Worm (Caenorhabditis elegans) whole organism, L3 larva: ENCODE results near the gene srd-3.

ENCODE experiments used
- R02D3.7 ChIP-seq: fragments of 150-350 bp; optimal IDR thresholded peaks from 2 replicates; lab custom pipeline; 2014; ENCODE audit warnings: missing biosample characterization, missing genetic modification characterization
- ZK546.5 ChIP-seq: sonication (generic microtip); optimal IDR thresholded peaks from 2 replicates; lab custom pipeline; 2017; ENCODE audit warnings: missing biosample characterization, missing genetic modification characterization
- aly-2 ChIP-seq: fragments of 150-350 bp; optimal IDR thresholded peaks from 2 replicates; lab custom pipeline; 2014; ENCODE audit warnings: missing biosample characterization, missing genetic modification characterization
- ama-1 ChIP-seq: fragments of 150-350 bp; optimal IDR thresholded peaks from 2 replicates; lab custom pipeline; 2018
- ceh-16 ChIP-seq: sonication (generic microtip); optimal IDR thresholded peaks from 2 replicates; lab custom pipeline; 2017; ENCODE audit warnings: missing biosample characterization, missing genetic modification characterization
- ceh-28 ChIP-seq: fragments of 150-350 bp; optimal IDR thresholded peaks from 2 replicates; lab custom pipeline; 2014; ENCODE audit warnings: missing biosample characterization, missing genetic modification reagents, missing genetic modification characterization
- ceh-82 ChIP-seq: fragments of 150-350 bp; optimal IDR thresholded peaks from 2 replicates; lab custom pipeline; 2014; ENCODE audit warnings: missing biosample characterization, missing genetic modification characterization
- ceh-9 ChIP-seq: sonication (generic microtip); optimal IDR thresholded peaks from 2 replicates; lab custom pipeline; 2018; ENCODE audit warnings: missing biosample characterization, missing genetic modification characterization
- daf-12 ChIP-seq: fragments of 150-350 bp; optimal IDR thresholded peaks from 2 replicates; lab custom pipeline; 2014; ENCODE audit warnings: missing biosample characterization, missing genetic modification reagents, missing genetic modification characterization
- egl-5 ChIP-seq: fragments of 150-350 bp; optimal IDR thresholded peaks from 2 replicates; lab custom pipeline; 2017; ENCODE audit warnings: missing biosample characterization, missing genetic modification reagents, missing genetic modification characterization, inconsistent platforms
- elt-1 ChIP-seq: fragments of 150-350 bp; optimal IDR thresholded peaks from 2 replicates; lab custom pipeline; 2014; ENCODE audit warnings: missing biosample characterization, missing genetic modification characterization
- elt-2 ChIP-seq: sonication (generic microtip); optimal IDR thresholded peaks from 2 replicates; lab custom pipeline; 2016; ENCODE audit warnings: missing genetic modification reagents, mild to moderate bottlenecking, missing genetic modification characterization, missing compliant biosample characterization
- elt-3 ChIP-seq, 3 experiments: fragments of 150-350 bp in 1 of 3; sonication (generic microtip) in 2 of 3; optimal IDR thresholded peaks; 2 replicates in 2 of 3; 4 replicates in 1 of 3; lab custom pipeline; 2014 to 2017; ENCODE audit warnings: missing biosample characterization in 3 of 3, missing genetic modification characterization in 3 of 3
- eor-1 ChIP-seq, 2 experiments: fragments of 150-350 bp; optimal IDR thresholded peaks; 2 replicates each; lab custom pipeline; 2014 to 2018; ENCODE audit warnings: missing biosample characterization in 2 of 2, missing genetic modification characterization in 2 of 2
- fkh-10 ChIP-seq: sonication (generic microtip); optimal IDR thresholded peaks from 2 replicates; lab custom pipeline; 2017; ENCODE audit warnings: missing biosample characterization, missing genetic modification reagents, missing genetic modification characterization
- fos-1 ChIP-seq: fragments of 150-350 bp; optimal IDR thresholded peaks from 2 replicates; lab custom pipeline; 2014; ENCODE audit warnings: missing biosample characterization, missing genetic modification characterization
- jun-1 ChIP-seq: fragments of 150-350 bp; optimal IDR thresholded peaks from 2 replicates; lab custom pipeline; 2014; ENCODE audit warnings: missing biosample characterization, missing genetic modification reagents, missing genetic modification characterization
- lin-39 ChIP-seq: fragments of 150-350 bp; optimal IDR thresholded peaks from 2 replicates; lab custom pipeline; 2018; ENCODE audit warnings: missing biosample characterization, missing genetic modification reagents, missing genetic modification characterization
- lsy-12 ChIP-seq: sonication (generic microtip); optimal IDR thresholded peaks from 2 replicates; lab custom pipeline; 2016; ENCODE audit warnings: mild to moderate bottlenecking, missing genetic modification characterization, missing compliant biosample characterization
- mml-1 ChIP-seq: fragments of 150-350 bp; sonication (generic microtip); optimal IDR thresholded peaks from 3 replicates; lab custom pipeline; 2014; ENCODE audit warnings: missing biosample characterization, missing genetic modification characterization
- nfya-1 ChIP-seq: sonication (generic microtip); optimal IDR thresholded peaks from 2 replicates; lab custom pipeline; 2017; ENCODE audit warnings: missing genetic modification characterization, mild to moderate bottlenecking, missing compliant biosample characterization, antibody characterized with exemption, moderate library complexity; ENCODE audit not compliant: insufficient read depth
- nhr-11 ChIP-seq: fragments of 150-350 bp; optimal IDR thresholded peaks from 2 replicates; lab custom pipeline; 2014; ENCODE audit warnings: missing biosample characterization, missing genetic modification characterization
- nhr-12 ChIP-seq: fragments of 150-350 bp; optimal IDR thresholded peaks from 2 replicates; lab custom pipeline; 2014; ENCODE audit warnings: missing biosample characterization, missing genetic modification characterization
- nhr-23 ChIP-seq: fragments of 150-350 bp; optimal IDR thresholded peaks from 2 replicates; lab custom pipeline; 2014; ENCODE audit warnings: missing biosample characterization, missing genetic modification reagents, missing genetic modification characterization
- nhr-237 ChIP-seq: fragments of 150-350 bp; optimal IDR thresholded peaks from 2 replicates; lab custom pipeline; 2014; ENCODE audit warnings: missing biosample characterization, missing genetic modification characterization
- nhr-43 ChIP-seq: sonication (generic microtip); optimal IDR thresholded peaks from 2 replicates; lab custom pipeline; 2016; ENCODE audit warnings: mild to moderate bottlenecking, missing genetic modification characterization, missing compliant biosample characterization; ENCODE audit not compliant: poor library complexity, severe bottlenecking
- nhr-67 ChIP-seq: fragments of 150-350 bp; optimal IDR thresholded peaks from 2 replicates; lab custom pipeline; 2014; ENCODE audit warnings: missing biosample characterization, missing genetic modification characterization
- nhr-76 ChIP-seq: fragments of 150-350 bp; sonication (generic microtip); optimal IDR thresholded peaks from 5 replicates; lab custom pipeline; 2014; ENCODE audit warnings: missing biosample characterization, missing genetic modification characterization
- nhr-77 ChIP-seq: fragments of 150-350 bp; optimal IDR thresholded peaks from 2 replicates; lab custom pipeline; 2014; ENCODE audit warnings: missing biosample characterization, missing genetic modification characterization
- pqm-1 ChIP-seq: fragments of 150-350 bp; optimal IDR thresholded peaks from 2 replicates; lab custom pipeline; 2017; ENCODE audit warnings: missing biosample characterization, missing genetic modification characterization, inconsistent platforms
- sea-2 ChIP-seq: fragments of 150-350 bp; sonication (generic microtip); optimal IDR thresholded peaks from 4 replicates; lab custom pipeline; 2014; ENCODE audit warnings: missing biosample characterization, missing genetic modification reagents, missing genetic modification characterization
- skn-1 ChIP-seq: fragments of 150-350 bp; optimal IDR thresholded peaks from 2 replicates; lab custom pipeline; 2014; ENCODE audit warnings: missing biosample characterization, missing genetic modification characterization
- snpc-4 ChIP-seq: fragments of 150-350 bp; optimal IDR thresholded peaks from 2 replicates; lab custom pipeline; 2014; ENCODE audit warnings: missing biosample characterization, missing genetic modification characterization
- tbx-2 ChIP-seq: sonication (generic microtip); optimal IDR thresholded peaks from 2 replicates; lab custom pipeline; 2016; ENCODE audit warnings: mild to moderate bottlenecking, missing genetic modification characterization, missing compliant biosample characterization
- unc-62 ChIP-seq: fragments of 150-350 bp; sonication (generic microtip); optimal IDR thresholded peaks from 4 replicates; lab custom pipeline; 2014; ENCODE audit warnings: missing biosample characterization, missing genetic modification reagents, missing genetic modification characterization
- zag-1 ChIP-seq: fragments of 150-350 bp; optimal IDR thresholded peaks from 2 replicates; lab custom pipeline; 2014; ENCODE audit warnings: missing biosample characterization, missing genetic modification characterization
- ztf-11 ChIP-seq: fragments of 150-350 bp; optimal IDR thresholded peaks from 2 replicates; lab custom pipeline; 2014; ENCODE audit warnings: missing biosample characterization, missing genetic modification characterization
- ztf-4 ChIP-seq: fragments of 150-350 bp; optimal IDR thresholded peaks from 2 replicates; lab custom pipeline; 2014; ENCODE audit warnings: missing biosample characterization, missing genetic modification characterization

The srd-3 gene

DNA sequence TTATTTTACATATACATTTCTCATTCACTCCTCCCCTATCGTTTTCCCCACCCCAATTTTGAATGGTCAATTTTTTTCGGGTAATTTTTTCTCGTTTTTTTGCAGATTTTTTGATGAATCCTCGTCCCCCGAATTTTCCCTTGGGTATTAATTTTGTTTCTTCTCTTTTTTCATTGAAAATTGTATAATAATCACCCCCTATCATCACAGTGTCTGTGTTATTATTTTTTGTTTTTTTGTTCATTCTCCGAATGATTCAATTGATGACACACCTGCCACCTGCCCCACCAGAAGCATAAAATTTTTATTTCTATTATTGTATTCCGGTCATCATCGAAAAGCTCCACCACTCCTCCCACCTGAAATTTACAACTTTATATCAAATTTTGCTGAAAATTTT, 23.5 kb upstream of the srd-3 start, which contains the start of gene T25D3.3:
TSS of gene T25D3.3 (plus strand) at position 301 of the 400 bp plus-strand sequence.
- TF ChIP-seq R02D3.7 (tag; lab: Kevin White, UChicago) (no peak), nhr-23 (tag; lab: Kevin White, UChicago) (no peak), jun-1 (tag; lab: Kevin White, UChicago) (no peak), ama-1 (lab: Kevin White, UChicago) (no peak), mml-1 (no peak), daf-12 (tag; lab: Kevin White, UChicago) (no peak), unc-62 (GFP tag; lab: Kevin White, UChicago) (no peak), nhr-11 (tag; lab: Kevin White, UChicago) (no peak), lin-39 (no peak), snpc-4 (no peak), egl-5 (tag; lab: Kevin White, UChicago) (no peak), ceh-82 (no peak), ceh-9 (tag; lab: Kevin White, UChicago) (no peak), ztf-4 (tag; lab: Kevin White, UChicago) (no peak), zag-1 (tag; lab: Kevin White, UChicago) (no peak), ztf-11 (no peak)

ce11 chrII:151495-151894, 22.7 kb upstream of the srd-3 start:
- TF ChIP-seq jun-1 (tag; lab: Kevin White, UChicago) (no peak), nhr-76 (tag; lab: Kevin White, UChicago) (no peak), ceh-16 (no peak), pqm-1 (tag; lab: Kevin White, UChicago) (no peak), lin-39 (no peak), elt-1 (tag; lab: Kevin White, UChicago) (no peak), skn-1 (tag; lab: Kevin White, UChicago) (no peak), ZK546.5 (no peak), mml-1 (no peak), nhr-43 (tag; lab: Kevin White, UChicago) (no peak)

ce11 chrII:146933-147332, 18.1 kb upstream of the srd-3 start, which contains the start of gene T25D3.4:
Gene T25D3.4 (plus strand): TSS chrII:147233.
- peak; percentile 17 for TF ChIP-seq elt-2 (tag; lab: Kevin White, UChicago)
- TF ChIP-seq sea-2: no peak
- TF ChIP-seq, all 47 proteins: peak for 1

DNA sequence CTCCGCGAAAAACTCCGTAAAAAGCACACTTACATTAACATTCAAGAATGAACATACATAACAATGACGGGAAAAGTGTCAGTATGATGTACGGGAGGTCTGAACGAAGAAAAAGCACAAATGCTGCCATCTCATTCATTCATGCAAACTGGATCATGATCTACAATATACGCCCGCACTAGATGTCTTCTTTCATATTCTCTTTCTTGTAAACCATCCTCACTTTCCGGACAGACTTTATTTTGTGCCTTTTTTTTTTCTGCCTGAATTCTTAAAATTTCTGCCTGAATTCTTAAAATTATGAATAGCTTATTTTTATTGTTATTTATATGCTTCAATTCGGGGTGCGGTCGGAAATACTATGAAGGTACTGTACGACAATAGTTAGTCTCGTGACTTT, 6.3 kb upstream of the srd-3 start, which contains the start of gene K10B4.1:
TSS of gene K10B4.1 (plus strand) at position 301 of the 400 bp plus-strand sequence.
- TF ChIP-seq nhr-67 (tag; lab: Kevin White, UChicago): no peak
- TF ChIP-seq aly-2: no peak
- TF ChIP-seq lsy-12 (tag; lab: Kevin White, UChicago): no peak
- no peak for TF ChIP-seq fos-1 (tag; lab: Kevin White, UChicago)
- no peak for TF ChIP-seq egl-5 (tag; lab: Kevin White, UChicago)
- TF ChIP-seq R02D3.7 (tag; lab: Kevin White, UChicago): no peak
- TF ChIP-seq nhr-237 (tag; lab: Kevin White, UChicago): no peak
- no peak for TF ChIP-seq fkh-10 (GFP tag; lab: Kevin White, UChicago)
- no peak for TF ChIP-seq nfya-1 (tag; lab: Kevin White, UChicago)
- TF ChIP-seq elt-3 (tag; optimal IDR thresholded peaks at IDR 0.05; lab: Kevin White, UChicago): no peak
- TF ChIP-seq nhr-77 (tag; lab: Kevin White, UChicago): no peak
- TF ChIP-seq nhr-76 (tag; lab: Kevin White, UChicago): no peak
- no peak for TF ChIP-seq tbx-2
- no peak for TF ChIP-seq jun-1 (tag; lab: Kevin White, UChicago)
- TF ChIP-seq eor-1 (tag; optimal IDR thresholded peaks at IDR 0.05; lab: Kevin White, UChicago): no peak
- TF ChIP-seq snpc-4: no peak
- no peak for TF ChIP-seq nhr-12 (tag; lab: Kevin White, UChicago)
- TF ChIP-seq ztf-4 (tag; lab: Kevin White, UChicago): no peak
- TF ChIP-seq nhr-43 (tag; lab: Kevin White, UChicago): no peak
- no peak for TF ChIP-seq ceh-28 (tag; lab: Kevin White, UChicago)
